Worm (Caenorhabditis elegans) whole organism, L1 larva: ENCODE results near the gene srz-1.

Experiments used
- ceh-88 ChIP-seq: fragments of 200-800 bp; sonication (Bioruptor generic); IDR thresholded peaks from 2 replicates; pipeline ENCODE4 v1.3.6; 2022; ENCODE audit warnings: missing genetic modification characterization, missing compliant biosample characterization
- fos-1 ChIP-seq: fragments of 150-350 bp; optimal IDR thresholded peaks from 2 replicates; lab custom pipeline; 2014; ENCODE audit warnings: missing biosample characterization, missing genetic modification characterization
- jun-1 ChIP-seq: fragments of 150-350 bp; optimal IDR thresholded peaks from 2 replicates; lab custom pipeline; 2014; ENCODE audit warnings: missing biosample characterization, missing genetic modification reagents, missing genetic modification characterization
- lin-13 ChIP-seq: fragments of 150-350 bp; optimal IDR thresholded peaks from 2 replicates; lab custom pipeline; 2014; ENCODE audit warnings: missing biosample characterization, missing genetic modification reagents, missing genetic modification characterization
- skn-1 ChIP-seq: fragments of 150-350 bp; optimal IDR thresholded peaks from 2 replicates; lab custom pipeline; 2014; ENCODE audit warnings: missing biosample characterization, missing genetic modification characterization
- snpc-4 ChIP-seq: fragments of 150-350 bp; optimal IDR thresholded peaks from 2 replicates; lab custom pipeline; 2014; ENCODE audit warnings: missing biosample characterization, missing genetic modification characterization
- sptf-1 ChIP-seq: fragments of 150-350 bp; optimal IDR thresholded peaks from 2 replicates; lab custom pipeline; 2014; ENCODE audit warnings: missing biosample characterization, missing genetic modification characterization
- unc-130 ChIP-seq: fragments of 150-350 bp; optimal IDR thresholded peaks from 2 replicates; lab custom pipeline; 2017; ENCODE audit warnings: missing biosample characterization, missing genetic modification characterization, inconsistent platforms

ce11 chrV:16674399-16674798 is 1.3 kb upstream of the srz-1 start:
- TF ChIP-seq ceh-88 (GFP tag; lab: Robert Waterston, UW) = no peak
- TF ChIP-seq skn-1 (tag; lab: Kevin White, UChicago) = no peak
- TF ChIP-seq unc-130 = no peak
- TF ChIP-seq jun-1 = no peak
- no peak for TF ChIP-seq fos-1 (tag; lab: Kevin White, UChicago)
- no peak for TF ChIP-seq snpc-4 (tag; lab: Kevin White, UChicago)
- no peak for TF ChIP-seq lin-13 (GFP tag; lab: Kevin White, UChicago)
- TF ChIP-seq sptf-1 (tag; lab: Kevin White, UChicago) = no peak
